Worm (Caenorhabditis elegans): ENCODE results near the gene srg-62.
"Not testable (repeated sequence)": the region's sequence is repeated elsewhere in the genome, so short reads cannot be mapped to it uniquely, and the experiment has no call there.

ce11 chrV:2691703-2692102, 50.5 kb downstream of the srg-62 start:
- not testable (repeated sequence) for TF ChIP-seq nfya-1 (tag; optimal IDR thresholded peaks at IDR 0.05; ENCODE audit: borderline replicate concordance, insufficient read depth); unc-62 (GFP tag; optimal IDR thresholded peaks at IDR 0.05)

All from whole organism, young adult.